Worm (Caenorhabditis elegans) whole organism, L1 larva: ENCODE results near the gene C25D7.15.

Experiments used
- C16A3.4 ChIP-seq: fragments of 150-350 bp; optimal IDR thresholded peaks from 2 replicates; lab custom pipeline; 2014; ENCODE audit warnings: missing biosample characterization, missing genetic modification characterization
- C34B4.2 ChIP-seq: sonication (generic microtip); optimal IDR thresholded peaks from 2 replicates; lab custom pipeline; 2017; ENCODE audit warnings: mild to moderate bottlenecking, missing genetic modification characterization, missing compliant biosample characterization
- F16B12.6 ChIP-seq: fragments of 150-350 bp; optimal IDR thresholded peaks from 2 replicates; lab custom pipeline; 2014; ENCODE audit warnings: missing biosample characterization, missing genetic modification characterization
- aha-1 ChIP-seq: fragments of 150-350 bp; optimal IDR thresholded peaks from 2 replicates; lab custom pipeline; 2014; ENCODE audit warnings: missing biosample characterization, missing genetic modification characterization
- alr-1 ChIP-seq: fragments of 200-800 bp; sonication (Bioruptor generic); optimal IDR thresholded peaks from 2 replicates; lab custom pipeline; 2018; ENCODE audit warnings: borderline replicate concordance, mild to moderate bottlenecking, missing genetic modification characterization, missing compliant biosample characterization
- ama-1 ChIP-seq: fragments of 150-350 bp; optimal IDR thresholded peaks from 2 replicates; lab custom pipeline; 2014
- ceh-63 ChIP-seq: fragments of 200-800 bp; sonication (Bioruptor generic); optimal IDR thresholded peaks from 2 replicates; lab custom pipeline; 2018; ENCODE audit warnings: mild to moderate bottlenecking, missing genetic modification characterization, missing compliant biosample characterization
- ceh-8 ChIP-seq: fragments of 200-800 bp; sonication (Bioruptor generic); optimal IDR thresholded peaks from 2 replicates; lab custom pipeline; 2018; ENCODE audit warnings: mild to moderate bottlenecking, missing genetic modification characterization, moderate library complexity, missing compliant biosample characterization
- ceh-88 ChIP-seq: fragments of 200-800 bp; sonication (Bioruptor generic); IDR thresholded peaks from 2 replicates; pipeline ENCODE4 v1.3.6; 2022; ENCODE audit warnings: missing genetic modification characterization, missing compliant biosample characterization
- efl-1 ChIP-seq, 4 experiments: fragments of 150-350 bp; optimal IDR thresholded peaks in 3 of 4; peaks in 1 of 4; 1 replicate in 1 of 4; 2 replicates in 3 of 4; lab custom pipeline; 2014; ENCODE audit warnings: missing biosample characterization in 2 of 4, missing genetic modification characterization in 2 of 4, missing genetic modification reagents in 2 of 4
- egl-13 ChIP-seq: sonication (generic microtip); optimal IDR thresholded peaks from 2 replicates; lab custom pipeline; 2016; ENCODE audit warnings: missing genotype, missing genetic modification reagents, missing genetic modification characterization, missing compliant biosample characterization
- fkh-8 ChIP-seq: sonication (generic microtip); optimal IDR thresholded peaks from 2 replicates; lab custom pipeline; 2016; ENCODE audit warnings: mild to moderate bottlenecking, missing genetic modification characterization, missing compliant biosample characterization
- fos-1 ChIP-seq: fragments of 150-350 bp; optimal IDR thresholded peaks from 2 replicates; lab custom pipeline; 2014; ENCODE audit warnings: missing biosample characterization, missing genetic modification characterization
- grh-1 ChIP-seq: fragments of 200-800 bp; sonication (Bioruptor generic); IDR thresholded peaks from 2 replicates; pipeline ENCODE4 v1.3.6; 2022; ENCODE audit warnings: missing genetic modification reagents, missing genetic modification characterization, missing compliant biosample characterization
- irx-1 ChIP-seq: sonication (generic microtip); optimal IDR thresholded peaks from 2 replicates; lab custom pipeline; 2016; ENCODE audit warnings: missing genetic modification characterization, missing compliant biosample characterization
- isw-1 ChIP-seq: fragments of 200-800 bp; sonication (Bioruptor generic); IDR thresholded peaks from 2 replicates; pipeline ENCODE4 v1.3.6; 2022; ENCODE audit warnings: missing genetic modification characterization, missing compliant biosample characterization
- jun-1 ChIP-seq: fragments of 150-350 bp; optimal IDR thresholded peaks from 2 replicates; lab custom pipeline; 2014; ENCODE audit warnings: missing biosample characterization, missing genetic modification reagents, missing genetic modification characterization
- lin-13 ChIP-seq: fragments of 150-350 bp; optimal IDR thresholded peaks from 2 replicates; lab custom pipeline; 2014; ENCODE audit warnings: missing biosample characterization, missing genetic modification reagents, missing genetic modification characterization
- lin-14 ChIP-seq: fragments of 200-800 bp; sonication (Bioruptor generic); optimal IDR thresholded peaks from 2 replicates; lab custom pipeline; 2018; ENCODE audit warnings: mild to moderate bottlenecking, missing genetic modification characterization, moderate library complexity, missing compliant biosample characterization
- lin-15B ChIP-seq: fragments of 150-350 bp; sonication (generic microtip); optimal IDR thresholded peaks from 3 replicates; lab custom pipeline; 2014; ENCODE audit warnings: missing biosample characterization, missing genetic modification characterization
- lsy-2 ChIP-seq, 2 experiments: fragments of 150-350 bp; optimal IDR thresholded peaks; 2 replicates each; lab custom pipeline; 2014; ENCODE audit warnings: missing biosample characterization in 2 of 2, missing genetic modification characterization in 2 of 2
- mab-9 ChIP-seq: fragments of 200-800 bp; sonication (Bioruptor generic); IDR thresholded peaks from 2 replicates; pipeline ENCODE4 v1.3.6; 2022; ENCODE audit warnings: missing genetic modification reagents, missing genetic modification characterization, missing compliant biosample characterization
- nhr-12 ChIP-seq: sonication (generic microtip); optimal IDR thresholded peaks from 2 replicates; lab custom pipeline; 2017; ENCODE audit warnings: missing biosample characterization, missing genetic modification characterization
- nhr-19 ChIP-seq: fragments of 200-800 bp; sonication (Bioruptor generic); conservative IDR thresholded peaks from 2 replicates; pipeline ENCODE4 v1.3.6; 2022; ENCODE audit warnings: missing genetic modification characterization, missing compliant biosample characterization
- nhr-237 ChIP-seq: fragments of 150-350 bp; optimal IDR thresholded peaks from 2 replicates; lab custom pipeline; 2014; ENCODE audit warnings: missing biosample characterization, missing genetic modification characterization
- nhr-47 ChIP-seq: sonication (generic microtip); optimal IDR thresholded peaks from 2 replicates; lab custom pipeline; 2016; ENCODE audit warnings: mild to moderate bottlenecking, missing genetic modification characterization, moderate library complexity, missing compliant biosample characterization
- nhr-90 ChIP-seq: sonication (generic microtip); optimal IDR thresholded peaks from 2 replicates; lab custom pipeline; 2016; ENCODE audit warnings: mild to moderate bottlenecking, missing genetic modification characterization, missing compliant biosample characterization; ENCODE audit not compliant: poor library complexity
- pax-3 ChIP-seq: fragments of 200-800 bp; sonication (Bioruptor generic); optimal IDR thresholded peaks from 2 replicates; lab custom pipeline; 2018; ENCODE audit warnings: mild to moderate bottlenecking, missing genetic modification characterization, moderate library complexity, missing compliant biosample characterization
- pqm-1 ChIP-seq: sonication (generic microtip); optimal IDR thresholded peaks from 3 replicates; lab custom pipeline; 2017; ENCODE audit warnings: missing biosample characterization, missing genetic modification characterization
- rnt-1 ChIP-seq: sonication (generic microtip); optimal IDR thresholded peaks from 2 replicates; lab custom pipeline; 2016; ENCODE audit warnings: mild to moderate bottlenecking, missing genetic modification characterization, moderate library complexity, missing compliant biosample characterization
- skn-1 ChIP-seq: fragments of 150-350 bp; optimal IDR thresholded peaks from 2 replicates; lab custom pipeline; 2014; ENCODE audit warnings: missing biosample characterization, missing genetic modification characterization
- snpc-4 ChIP-seq: fragments of 150-350 bp; optimal IDR thresholded peaks from 2 replicates; lab custom pipeline; 2014; ENCODE audit warnings: missing biosample characterization, missing genetic modification characterization
- swsn-7 ChIP-seq: sonication (generic microtip); optimal IDR thresholded peaks from 2 replicates; lab custom pipeline; 2016; ENCODE audit warnings: missing genetic modification characterization, missing compliant biosample characterization
- tlp-1 ChIP-seq: fragments of 150-350 bp; optimal IDR thresholded peaks from 2 replicates; lab custom pipeline; 2014; ENCODE audit warnings: missing biosample characterization, missing genetic modification characterization
- unc-30 ChIP-seq: sonication (generic microtip); optimal IDR thresholded peaks from 2 replicates; lab custom pipeline; 2017; ENCODE audit warnings: missing biosample characterization, missing genetic modification characterization
- unc-86 ChIP-seq: sonication (generic microtip); optimal IDR thresholded peaks from 2 replicates; lab custom pipeline; 2016; ENCODE audit warnings: missing genetic modification characterization, missing compliant biosample characterization
- zag-1 ChIP-seq: fragments of 150-350 bp; optimal IDR thresholded peaks from 2 replicates; lab custom pipeline; 2014; ENCODE audit warnings: missing biosample characterization, missing genetic modification characterization
- ztf-4 ChIP-seq: fragments of 150-350 bp; optimal IDR thresholded peaks from 2 replicates; lab custom pipeline; 2014; ENCODE audit warnings: missing biosample characterization, missing genetic modification characterization

The C25D7.15 gene

ce11 chrV:15065068-15065744 lies 5.6 kb downstream of the C25D7.15 start, which contains the start of gene C25D7.9 (continued):
- no peak for TF ChIP-seq snpc-4 (tag; lab: Kevin White, UChicago)

- TF ChIP-seq pax-3 (tag; lab: Kevin White, UChicago) (no peak), nhr-19 (GFP tag; lab: Robert Waterston, UW) (no peak), ama-1 (no peak), unc-86 (tag; lab: Kevin White, UChicago) (no peak), ceh-8 (GFP tag; lab: Kevin White, UChicago) (no peak), alr-1 (no peak), efl-1 (optimal IDR thresholded peaks at IDR 0.05; lab: Kevin White, UChicago) (no peak), efl-1 (GFP tag; optimal IDR thresholded peaks at IDR 0.05 in 1 of 2; lab: Kevin White, UChicago) (peak in 1 of 2 experiments; percentile 13), ceh-63 (no peak), nhr-237 (tag; lab: Kevin White, UChicago) (no peak)
These were observed 6.3 kb downstream of the C25D7.15 start, which contains the start of gene otub-1 for ce11 chrV:15065837-15066348. Gene otub-1, plus strand, starts transcription at chrV:15066298.

ce11 chrV:15067165-15067564 lies 7.6 kb downstream of the C25D7.15 start, which contains the start of gene C25D7.10:
Gene C25D7.10, plus strand, starts transcription at chrV:15067465.
- TF ChIP-seq isw-1 (GFP tag; lab: Robert Waterston, UW) (no peak), pqm-1 (no peak), swsn-7 (tag; lab: Kevin White, UChicago) (no peak)
- TF ChIP-seq, all 84 proteins: peak for 0

ce11 chrV:15068378-15068777 lies 8.8 kb downstream of the C25D7.15 start, which contains the start of gene dnj-3:
Gene dnj-3, plus strand, starts transcription at chrV:15068678.
- TF ChIP-seq fkh-8 (tag; lab: Kevin White, UChicago) = no peak
- TF ChIP-seq lsy-2 (tag; optimal IDR thresholded peaks at IDR 0.05; lab: Kevin White, UChicago) = no peak
- TF ChIP-seq rnt-1 (tag; lab: Kevin White, UChicago) = no peak
- TF ChIP-seq pqm-1 = no peak
- TF ChIP-seq efl-1 (optimal IDR thresholded peaks at IDR 0.05; lab: Kevin White, UChicago) = no peak
- peak in 1 of 2 experiments; percentile 24 for TF ChIP-seq efl-1 (GFP tag; optimal IDR thresholded peaks at IDR 0.05 in 1 of 2; lab: Kevin White, UChicago)

ce11 chrV:15069435-15069985 lies 9.9 kb downstream of the C25D7.15 start:
- TF ChIP-seq lsy-2 (tag; optimal IDR thresholded peaks at IDR 0.05; lab: Kevin White, UChicago) (peak in 1 of 2 experiments; percentile 73), ceh-63 (no peak), lin-14 (GFP tag; lab: Kevin White, UChicago) (peak; percentile 3)

- TF ChIP-seq zag-1 (tag; lab: Kevin White, UChicago) (peak; percentile 91), F16B12.6 (tag; lab: Kevin White, UChicago) (peak; percentile 12), mab-9 (GFP tag; lab: Robert Waterston, UW) (peak; percentile 74), ceh-88 (GFP tag; lab: Robert Waterston, UW) (no peak; the same call in 1 of the 2 replicates), skn-1 (tag; lab: Kevin White, UChicago) (peak; percentile 20), C34B4.2 (no peak), jun-1 (tag; lab: Kevin White, UChicago) (peak; percentile 81), tlp-1 (tag; lab: Kevin White, UChicago) (no peak), nhr-47 (tag; lab: Kevin White, UChicago) (peak; percentile 88), egl-13 (tag; lab: Kevin White, UChicago) (no peak), aha-1 (tag; lab: Kevin White, UChicago) (peak; percentile 7), pax-3 (tag; lab: Kevin White, UChicago) (peak; percentile 88), unc-30 (tag; lab: Kevin White, UChicago) (no peak), lsy-2 (tag; optimal IDR thresholded peaks at IDR 0.05; lab: Kevin White, UChicago) (peak; percentile 76 to 87), grh-1 (GFP tag; lab: Robert Waterston, UW) (no peak), nhr-90 (peak; percentile 13), C16A3.4 (tag; lab: Kevin White, UChicago) (peak; percentile 66), lin-13 (GFP tag; lab: Kevin White, UChicago) (peak; percentile 62), ztf-4 (tag; lab: Kevin White, UChicago) (peak; percentile 53), nhr-12 (no peak), lin-15B (tag; lab: Kevin White, UChicago) (peak; percentile 29), irx-1 (tag; lab: Kevin White, UChicago) (peak; percentile 80), pqm-1 (no peak), fos-1 (tag; lab: Kevin White, UChicago) (peak; percentile 77)
These were observed 11.6 kb downstream of the C25D7.15 start, which contains the start of gene unc-76 for ce11 chrV:15071015-15071810. Gene unc-76, plus strand, starts transcription at chrV:15071760.
